Worm (Caenorhabditis elegans): ENCODE measurements around the gene F35H12.6.

The F35H12.6 gene

DNA sequence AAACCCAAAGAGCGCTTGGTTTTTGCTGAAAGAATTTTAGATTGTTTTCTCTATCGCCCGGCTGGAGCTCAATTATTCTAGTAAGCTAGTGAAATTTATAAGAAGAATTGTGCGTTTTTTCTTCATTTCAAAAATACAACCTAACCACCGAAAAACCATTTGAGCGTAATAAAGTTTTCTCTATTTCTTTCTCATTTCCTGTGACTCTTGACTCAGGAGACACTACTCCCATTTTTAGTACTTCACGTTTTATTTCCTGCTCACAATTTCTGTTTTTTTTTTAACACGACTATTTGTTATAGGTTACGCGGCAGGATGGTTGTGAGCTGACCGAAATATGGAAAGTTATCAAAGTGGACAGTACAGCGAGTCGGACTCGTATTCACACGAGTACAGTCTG, at the start of gene F35H12.6:
Gene F35H12.6, plus strand, starts transcription at position 301 of the 400 bp plus-strand sequence.
- TF ChIP-seq unc-3 (GFP tag; conservative IDR thresholded peaks at IDR 0.05) (no peak), unc-3 (tag; optimal IDR thresholded peaks at IDR 0.05) (no peak), ttx-3 (tag; optimal IDR thresholded peaks at IDR 0.05) (no peak)

ce11 chrX:863478-863877, 49.6 kb upstream of the F35H12.6 start, which contains the start of gene cdo-1:
cdo-1 (minus strand) TSS chrX:863578.
- no peak for TF ChIP-seq nfya-1 (tag; optimal IDR thresholded peaks at IDR 0.05)
- no peak for TF ChIP-seq unc-55 (GFP tag; optimal IDR thresholded peaks at IDR 0.05)
- no peak for TF ChIP-seq dve-1 (tag; optimal IDR thresholded peaks at IDR 0.05)
- no peak for TF ChIP-seq K02D7.2 (tag; optimal IDR thresholded peaks at IDR 0.05)
- TF ChIP-seq C08G9.2 (tag; optimal IDR thresholded peaks at IDR 0.05) = no peak
- TF ChIP-seq unc-42 (tag; optimal IDR thresholded peaks at IDR 0.05) = no peak
- no peak for TF ChIP-seq lim-6 (tag; optimal IDR thresholded peaks at IDR 0.05)
- no peak for TF ChIP-seq odd-2 (tag; optimal IDR thresholded peaks at IDR 0.05)

ce11 chrX:864293-864731, 48.8 kb upstream of the F35H12.6 start:
- TF ChIP-seq madf-2 (tag; optimal IDR thresholded peaks at IDR 0.05) (no peak), pqm-1 (tag; optimal IDR thresholded peaks at IDR 0.05) (no peak), unc-86 (tag; optimal IDR thresholded peaks at IDR 0.05) (no peak), elt-2 (tag; optimal IDR thresholded peaks at IDR 0.05) (peak; percentile 77), sox-4 (tag; optimal IDR thresholded peaks at IDR 0.05) (no peak), ttx-3 (tag; optimal IDR thresholded peaks at IDR 0.05) (no peak)

DNA sequence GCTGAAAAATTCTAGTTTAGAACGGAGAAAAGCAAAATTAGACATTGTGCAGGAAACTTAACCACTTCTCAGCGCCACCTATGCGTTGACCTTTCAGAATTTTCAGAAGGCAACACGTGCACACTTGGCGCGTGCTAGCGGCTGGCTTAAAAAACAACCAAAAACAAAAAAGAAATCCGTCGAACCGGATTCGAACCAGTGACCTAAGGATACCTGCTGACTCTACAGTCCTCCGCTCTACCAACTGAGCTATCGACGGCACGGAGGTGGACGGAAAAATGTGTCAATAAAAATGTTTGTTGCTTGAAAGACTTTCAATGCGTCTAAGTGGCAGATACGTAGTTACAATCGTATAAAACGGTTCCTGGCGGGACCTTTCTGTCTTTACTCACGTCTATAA, 47.9 kb upstream of the F35H12.6 start:
- no peak for TF ChIP-seq C38D4.7 (GFP tag; optimal IDR thresholded peaks at IDR 0.05)
- TF ChIP-seq fax-1 (tag; optimal IDR thresholded peaks at IDR 0.05) = no peak
- TF ChIP-seq K02D7.2 (tag; optimal IDR thresholded peaks at IDR 0.05) = no peak
- no peak for TF ChIP-seq Y22D7AL.16 (tag; optimal IDR thresholded peaks at IDR 0.05)
- TF ChIP-seq ets-4 (tag; optimal IDR thresholded peaks at IDR 0.05) = no peak
- TF ChIP-seq ceh-22 (tag; optimal IDR thresholded peaks at IDR 0.05) = no peak
- TF ChIP-seq ama-1 (optimal IDR thresholded peaks at IDR 0.05) = no peak
- TF ChIP-seq pha-4 (tag; optimal IDR thresholded peaks at IDR 0.05) = no peak
- no peak for TF ChIP-seq tbx-7 (tag; optimal IDR thresholded peaks at IDR 0.05)
- no peak for TF ChIP-seq ceh-18 (tag; optimal IDR thresholded peaks at IDR 0.05)
- no peak for TF ChIP-seq odd-2 (tag; optimal IDR thresholded peaks at IDR 0.05)
- no peak for TF ChIP-seq C08G9.2 (tag; optimal IDR thresholded peaks at IDR 0.05)
- no peak for TF ChIP-seq dmd-4 (tag; optimal IDR thresholded peaks at IDR 0.05; ENCODE audit: borderline replicate concordance)
- TF ChIP-seq sox-2 (GFP tag; IDR thresholded peaks at IDR 0.05) = no peak
- TF ChIP-seq ttx-3 (tag; optimal IDR thresholded peaks at IDR 0.05) = no peak
- no peak for TF ChIP-seq mec-3 (tag; optimal IDR thresholded peaks at IDR 0.05; ENCODE audit: borderline replicate concordance)
- no peak for TF ChIP-seq unc-55 (GFP tag; optimal IDR thresholded peaks at IDR 0.05)
- TF ChIP-seq T23F11.4 (GFP tag; optimal IDR thresholded peaks at IDR 0.05) = no peak
- TF ChIP-seq F13H6.1 (tag; optimal IDR thresholded peaks at IDR 0.05) = no peak

- no peak for TF ChIP-seq C38D4.7 (GFP tag; optimal IDR thresholded peaks at IDR 0.05)
- TF ChIP-seq elt-2 (tag; optimal IDR thresholded peaks at IDR 0.05) = peak; percentile 14
- TF ChIP-seq unc-42 (tag; optimal IDR thresholded peaks at IDR 0.05) = peak; percentile 27
- no peak for TF ChIP-seq elt-4 (tag; optimal IDR thresholded peaks at IDR 0.05)
- peak; percentile 39 for TF ChIP-seq nfya-1 (tag; optimal IDR thresholded peaks at IDR 0.05)
- TF ChIP-seq fax-1 (tag; optimal IDR thresholded peaks at IDR 0.05) = no peak
- TF ChIP-seq pax-1 (tag; optimal IDR thresholded peaks at IDR 0.05) = no peak
- TF ChIP-seq C08G9.2 (tag; optimal IDR thresholded peaks at IDR 0.05) = peak; percentile 27
- peak; percentile 75 for TF ChIP-seq sdc-2 (tag; optimal IDR thresholded peaks at IDR 0.05)
- no peak for TF ChIP-seq ceh-30 (tag; optimal IDR thresholded peaks at IDR 0.05)
- TF ChIP-seq hlh-6 (tag; optimal IDR thresholded peaks at IDR 0.05) = peak; percentile 22
- peak; percentile 43 for TF ChIP-seq K09A11.1 (tag; optimal IDR thresholded peaks at IDR 0.05; ENCODE audit: insufficient read depth)
- no peak for TF ChIP-seq npax-4 (tag; optimal IDR thresholded peaks at IDR 0.05)
- no peak for TF ChIP-seq fkh-6 (tag; optimal IDR thresholded peaks at IDR 0.05)
- TF ChIP-seq ttx-3 (tag; optimal IDR thresholded peaks at IDR 0.05) = no peak
- no peak for TF ChIP-seq hlh-15 (tag; optimal IDR thresholded peaks at IDR 0.05)
- no peak for TF ChIP-seq ahr-1 (tag; optimal IDR thresholded peaks at IDR 0.05)
- TF ChIP-seq ceh-9 (tag; optimal IDR thresholded peaks at IDR 0.05) = no peak
- TF ChIP-seq zip-5 (tag; optimal IDR thresholded peaks at IDR 0.05) = no peak
- TF ChIP-seq tbx-2 (tag; optimal IDR thresholded peaks at IDR 0.05) = peak; percentile 73
- no peak for TF ChIP-seq syd-9 (tag; optimal IDR thresholded peaks at IDR 0.05)
- TF ChIP-seq pat-9 (tag; optimal IDR thresholded peaks at IDR 0.05) = no peak
- no peak for TF ChIP-seq ceh-6 (GFP tag; optimal IDR thresholded peaks at IDR 0.05)
Observed at ce11 chrX:871020-871419, 42.1 kb upstream of the F35H12.6 start, which contains the start of gene lgl-1. lgl-1 (minus strand) TSS chrX:871089.
